Worm (Caenorhabditis elegans): Measurements from ENCODE around the gene del-8.
A peak's percentile ranks its signal among the peaks of the same experiment; 100 is the strongest.

Gene del-8

DNA sequence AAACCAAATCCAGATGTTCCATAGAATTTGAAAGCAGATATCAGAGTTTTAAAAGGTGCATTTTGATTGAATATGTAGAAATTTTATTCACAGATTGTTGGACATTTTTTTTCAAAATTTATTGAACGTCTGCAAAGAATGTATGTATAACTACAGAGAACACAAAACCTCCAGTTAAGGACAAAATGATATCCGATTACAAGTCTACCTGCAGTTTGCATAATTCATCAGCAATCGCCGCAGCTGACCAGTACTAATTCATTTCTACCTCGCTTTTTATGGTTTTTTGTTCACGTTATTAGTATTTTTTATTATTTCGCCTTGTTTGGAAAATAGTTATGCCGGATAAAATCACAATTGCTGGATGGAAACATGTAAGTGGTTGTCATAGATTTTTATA lies at the start of gene del-8:
Gene del-8 (plus strand): TSS at position 301 of the 400 bp plus-strand sequence.
- TF ChIP-seq nhr-12 (tag; optimal IDR thresholded peaks at IDR 0.05) (no peak), nhr-23 (tag; optimal IDR thresholded peaks at IDR 0.05) (no peak), nhr-237 (tag; optimal IDR thresholded peaks at IDR 0.05) (no peak), crh-2 (tag; optimal IDR thresholded peaks at IDR 0.05) (no peak)

DNA sequence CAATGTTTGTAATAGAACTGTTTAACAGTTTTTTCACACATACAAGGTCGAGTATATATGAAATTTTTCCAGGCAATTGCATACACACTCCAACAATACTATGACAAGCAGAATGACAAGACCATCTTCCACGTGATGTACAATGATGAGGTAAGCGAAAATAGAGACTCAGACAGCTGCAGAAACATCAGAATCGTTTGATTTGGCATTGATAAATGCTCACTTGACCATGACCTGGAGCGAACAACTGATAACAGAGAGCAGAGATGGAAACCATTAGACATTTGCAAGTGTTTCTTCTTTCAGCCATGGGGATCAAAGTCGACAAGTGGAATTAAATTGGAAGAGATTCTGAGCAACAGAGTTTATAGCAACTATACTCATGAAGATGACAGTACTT lies 48.8 kb upstream of the del-8 start:
- TF ChIP-seq mbf-1 (tag; optimal IDR thresholded peaks at IDR 0.05) (no peak), lin-39 (tag; optimal IDR thresholded peaks at IDR 0.05) (no peak), zag-1 (tag; optimal IDR thresholded peaks at IDR 0.05) (no peak), ztf-11 (tag; optimal IDR thresholded peaks at IDR 0.05) (no peak), unc-55 (GFP tag; optimal IDR thresholded peaks at IDR 0.05) (no peak), nhr-6 (tag; optimal IDR thresholded peaks at IDR 0.05) (no peak), sma-3 (GFP tag; optimal IDR thresholded peaks at IDR 0.05) (peak; percentile 49), nhr-12 (tag; optimal IDR thresholded peaks at IDR 0.05) (no peak), sma-9 (GFP tag; optimal IDR thresholded peaks at IDR 0.05) (peak; percentile 90), sma-9 (tag; optimal IDR thresholded peaks at IDR 0.05) (no peak), egl-27 (tag; optimal IDR thresholded peaks at IDR 0.05) (no peak), lin-11 (tag; optimal IDR thresholded peaks at IDR 0.05) (no peak), nhr-10 (tag; optimal IDR thresholded peaks at IDR 0.05) (no peak), nhr-23 (tag; optimal IDR thresholded peaks at IDR 0.05) (no peak), F13H6.1 (tag; optimal IDR thresholded peaks at IDR 0.05) (peak; percentile 61), gmeb-1 (tag; optimal IDR thresholded peaks at IDR 0.05) (peak; percentile 18), ZK546.5 (tag; optimal IDR thresholded peaks at IDR 0.05) (no peak), mdl-1 (tag; optimal IDR thresholded peaks at IDR 0.05) (peak in 1 of 2 experiments; percentile 44), elt-1 (tag; optimal IDR thresholded peaks at IDR 0.05) (no peak), elt-3 (tag; optimal IDR thresholded peaks at IDR 0.05) (no peak), nhr-21 (tag; optimal IDR thresholded peaks at IDR 0.05) (no peak), nhr-129 (tag; optimal IDR thresholded peaks at IDR 0.05) (peak; percentile 51), nhr-11 (tag; optimal IDR thresholded peaks at IDR 0.05) (no peak), aly-2 (tag; optimal IDR thresholded peaks at IDR 0.05) (no peak), ceh-16 (tag; optimal IDR thresholded peaks at IDR 0.05) (no peak), crh-2 (tag; optimal IDR thresholded peaks at IDR 0.05) (peak; percentile 79), skn-1 (tag; optimal IDR thresholded peaks at IDR 0.05) (no peak), fos-1 (tag; optimal IDR thresholded peaks at IDR 0.05) (peak; percentile 94), R02D3.7 (tag; optimal IDR thresholded peaks at IDR 0.05) (no peak), nhr-25 (tag; optimal IDR thresholded peaks at IDR 0.05) (no peak), sem-4 (tag; optimal IDR thresholded peaks at IDR 0.05) (no peak), alr-1 (tag; optimal IDR thresholded peaks at IDR 0.05) (no peak), lsy-2 (tag; optimal IDR thresholded peaks at IDR 0.05) (no peak)

DNA sequence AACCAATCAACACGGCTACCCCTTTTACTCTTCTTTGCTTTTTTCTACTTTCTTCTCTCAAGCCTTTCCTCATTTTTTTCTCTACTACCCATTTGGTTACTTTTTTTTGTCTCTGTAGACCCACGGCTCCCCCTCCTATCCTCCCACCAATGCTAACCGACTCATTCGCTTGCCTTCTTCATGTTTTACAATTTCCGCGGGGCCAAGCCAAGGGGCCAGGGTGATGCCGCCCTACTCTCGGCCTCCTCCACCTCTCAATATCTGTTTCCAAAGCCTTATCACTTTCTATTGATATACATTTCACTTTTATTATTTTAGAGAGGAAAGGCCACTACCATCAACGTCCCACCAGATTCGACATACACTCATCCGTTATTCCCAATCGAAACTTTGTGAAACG lies 45.9 kb upstream of the del-8 start, which contains the start of gene F49E2.5:
Gene F49E2.5 (plus strand): TSS at position 301 of the 400 bp plus-strand sequence.
- TF ChIP-seq F13H6.1 (tag; optimal IDR thresholded peaks at IDR 0.05) (peak; percentile 5), ceh-82 (tag; optimal IDR thresholded peaks at IDR 0.05) (no peak)

DNA sequence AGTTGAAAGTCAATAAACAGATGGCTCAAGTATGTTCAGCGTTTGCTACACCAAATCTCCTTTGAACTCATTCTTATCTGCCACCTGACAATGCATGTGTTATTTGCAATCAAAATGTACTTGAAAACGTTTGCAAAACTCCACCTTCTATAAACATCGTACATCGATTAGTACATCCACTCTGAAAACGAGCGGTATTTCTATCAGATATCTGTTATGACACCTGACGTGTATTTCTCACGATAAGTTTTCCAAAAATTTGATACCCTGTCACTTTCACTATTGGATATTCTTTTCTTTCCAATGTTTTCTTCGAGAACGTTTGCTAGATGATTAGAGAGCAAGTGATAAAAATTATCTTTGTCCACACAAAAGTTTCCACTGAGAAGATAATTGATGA lies 44.8 kb upstream of the del-8 start:
- TF ChIP-seq crh-2 (tag; optimal IDR thresholded peaks at IDR 0.05) (peak; percentile 58), nhr-129 (tag; optimal IDR thresholded peaks at IDR 0.05) (peak; percentile 74), dmd-4 (tag; optimal IDR thresholded peaks at IDR 0.05) (no peak), nhr-25 (tag; optimal IDR thresholded peaks at IDR 0.05) (no peak), lsy-2 (tag; optimal IDR thresholded peaks at IDR 0.05) (peak in 1 of 2 experiments; percentile 23), C34F6.9 (tag; optimal IDR thresholded peaks at IDR 0.05) (peak; percentile 60), alr-1 (tag; optimal IDR thresholded peaks at IDR 0.05) (no peak), aly-2 (tag; optimal IDR thresholded peaks at IDR 0.05) (no peak), zag-1 (tag; optimal IDR thresholded peaks at IDR 0.05) (no peak), sma-9 (GFP tag; optimal IDR thresholded peaks at IDR 0.05) (peak; percentile 25), sma-9 (tag; optimal IDR thresholded peaks at IDR 0.05) (no peak), nhr-10 (tag; optimal IDR thresholded peaks at IDR 0.05) (no peak), F13H6.1 (tag; optimal IDR thresholded peaks at IDR 0.05) (peak; percentile 60), ceh-82 (tag; optimal IDR thresholded peaks at IDR 0.05) (no peak), mdl-1 (tag; optimal IDR thresholded peaks at IDR 0.05) (no peak), elt-1 (tag; optimal IDR thresholded peaks at IDR 0.05) (no peak), nhr-21 (tag; optimal IDR thresholded peaks at IDR 0.05) (no peak), blmp-1 (tag; optimal IDR thresholded peaks at IDR 0.05; ENCODE audit: insufficient read depth) (peak; percentile 61), ztf-11 (tag; optimal IDR thresholded peaks at IDR 0.05) (no peak)
